Worm (Caenorhabditis elegans): Measurements from ENCODE around the gene grsp-3.
A peak's percentile ranks its signal among the peaks of the same experiment; 100 is the strongest.

The grsp-3 gene

ce11 chrIV:7121313-7122055 is 10.2 kb downstream of the grsp-3 start, which contains the start of the genes C34D4.10 and str-48:
Gene C34D4.10, minus strand, starts transcription at chrIV:7121413.
Gene str-48, plus strand, starts transcription at chrIV:7122005.
- TF ChIP-seq M03D4.4 (tag; optimal IDR thresholded peaks at IDR 0.05) (no peak), pha-4 (tag; optimal IDR thresholded peaks at IDR 0.05) (no peak), bed-3 (GFP tag; optimal IDR thresholded peaks at IDR 0.05) (no peak), ceh-43 (GFP tag; optimal IDR thresholded peaks at IDR 0.05) (no peak), lsy-2 (tag; optimal IDR thresholded peaks at IDR 0.05) (no peak), blmp-1 (tag; optimal IDR thresholded peaks at IDR 0.05) (no peak), flh-1 (GFP tag; optimal IDR thresholded peaks at IDR 0.05) (no peak), mab-5 (tag; optimal IDR thresholded peaks at IDR 0.05) (no peak), hlh-1 (tag; optimal IDR thresholded peaks at IDR 0.05) (no peak), nhr-76 (tag; optimal IDR thresholded peaks at IDR 0.05) (no peak), lin-13 (tag; optimal IDR thresholded peaks at IDR 0.05) (no peak), zip-8 (tag; optimal IDR thresholded peaks at IDR 0.05) (no peak), ceh-83 (GFP tag; optimal IDR thresholded peaks at IDR 0.05) (no peak), lin-32 (GFP tag; optimal IDR thresholded peaks at IDR 0.05) (no peak)

ce11 chrIV:7114599-7114998 is 17.1 kb downstream of the grsp-3 start, which contains the start of gene nas-8:
Gene nas-8, plus strand, starts transcription at chrIV:7114899.
- TF ChIP-seq mep-1 (tag; optimal IDR thresholded peaks at IDR 0.05) (no peak), drap-1 (GFP tag; optimal IDR thresholded peaks at IDR 0.05) (no peak), sem-2 (GFP tag; optimal IDR thresholded peaks at IDR 0.05) (no peak), tbx-8 (GFP tag; optimal IDR thresholded peaks at IDR 0.05) (no peak), sptf-1 (tag; optimal IDR thresholded peaks at IDR 0.05) (no peak), M03D4.4 (tag; optimal IDR thresholded peaks at IDR 0.05) (no peak)

- no peak for TF ChIP-seq nhr-28 (tag; optimal IDR thresholded peaks at IDR 0.05)
- no peak for TF ChIP-seq mab-5 (tag; optimal IDR thresholded peaks at IDR 0.05)
- TF ChIP-seq ces-1 (GFP tag; optimal IDR thresholded peaks at IDR 0.05): no peak
- TF ChIP-seq lsy-2 (tag; optimal IDR thresholded peaks at IDR 0.05): no peak
- TF ChIP-seq flh-1 (GFP tag; optimal IDR thresholded peaks at IDR 0.05): no peak
- TF ChIP-seq lin-32 (GFP tag; optimal IDR thresholded peaks at IDR 0.05): no peak
- no peak for TF ChIP-seq zip-8 (tag; optimal IDR thresholded peaks at IDR 0.05)
- TF ChIP-seq ceh-43 (GFP tag; optimal IDR thresholded peaks at IDR 0.05): no peak
- no peak for TF ChIP-seq bed-3 (GFP tag; optimal IDR thresholded peaks at IDR 0.05)
- TF ChIP-seq ceh-39 (tag; optimal IDR thresholded peaks at IDR 0.05): no peak
- no peak for TF ChIP-seq nhr-237 (tag; optimal IDR thresholded peaks at IDR 0.05)
- no peak for TF ChIP-seq tbx-8 (GFP tag; optimal IDR thresholded peaks at IDR 0.05)
These were observed 20.4 kb downstream of the grsp-3 start, which contains the start of the genes ZC477.7 and ssq-3 for ce11 chrIV:7111354-7111753. Gene ZC477.7, minus strand, starts transcription at chrIV:7111454. Gene ssq-3, plus strand, starts transcription at chrIV:7111604.

ce11 chrIV:7107893-7108292 is 23.8 kb downstream of the grsp-3 start, which contains the start of gene ZC477.2:
Gene ZC477.2, plus strand, starts transcription at chrIV:7108193.
- no peak for TF ChIP-seq unc-62 (GFP tag; optimal IDR thresholded peaks at IDR 0.05)
- no peak for TF ChIP-seq flh-1 (GFP tag; optimal IDR thresholded peaks at IDR 0.05)
- TF ChIP-seq hlh-1 (tag; optimal IDR thresholded peaks at IDR 0.05): no peak
- TF ChIP-seq ceh-43 (GFP tag; optimal IDR thresholded peaks at IDR 0.05): no peak
- TF ChIP-seq nhr-76 (tag; optimal IDR thresholded peaks at IDR 0.05): no peak
- TF ChIP-seq nhr-28 (tag; optimal IDR thresholded peaks at IDR 0.05): no peak
- TF ChIP-seq lsy-2 (tag; optimal IDR thresholded peaks at IDR 0.05): no peak
- TF ChIP-seq ceh-39 (tag; optimal IDR thresholded peaks at IDR 0.05): no peak
- no peak for TF ChIP-seq cnd-1 (tag; optimal IDR thresholded peaks at IDR 0.05)
- TF ChIP-seq ces-1 (GFP tag; optimal IDR thresholded peaks at IDR 0.05): no peak
- TF ChIP-seq sptf-1 (tag; optimal IDR thresholded peaks at IDR 0.05): no peak
- no peak for TF ChIP-seq pha-4 (tag; optimal IDR thresholded peaks at IDR 0.05)
- TF ChIP-seq nhr-237 (tag; optimal IDR thresholded peaks at IDR 0.05): no peak
- TF ChIP-seq blmp-1 (tag; optimal IDR thresholded peaks at IDR 0.05): no peak
- no peak for TF ChIP-seq ham-2 (GFP tag; optimal IDR thresholded peaks at IDR 0.05)
- no peak for TF ChIP-seq elt-1 (tag; optimal IDR thresholded peaks at IDR 0.05; ENCODE audit: borderline replicate concordance, insufficient read depth)
- no peak for TF ChIP-seq zip-8 (tag; optimal IDR thresholded peaks at IDR 0.05)
- TF ChIP-seq ceh-83 (GFP tag; optimal IDR thresholded peaks at IDR 0.05): no peak
- no peak for TF ChIP-seq nhr-12 (tag; optimal IDR thresholded peaks at IDR 0.05)

- TF ChIP-seq ceh-39 (tag; optimal IDR thresholded peaks at IDR 0.05) (no peak), lsy-2 (tag; optimal IDR thresholded peaks at IDR 0.05) (peak; percentile 37), mls-2 (tag; optimal IDR thresholded peaks at IDR 0.05) (no peak), unc-62 (GFP tag; optimal IDR thresholded peaks at IDR 0.05) (no peak), drap-1 (GFP tag; optimal IDR thresholded peaks at IDR 0.05) (no peak), mep-1 (tag; optimal IDR thresholded peaks at IDR 0.05) (peak; percentile 31), sptf-1 (tag; optimal IDR thresholded peaks at IDR 0.05) (no peak), lin-13 (tag; optimal IDR thresholded peaks at IDR 0.05) (peak; percentile 66), pha-4 (tag; optimal IDR thresholded peaks at IDR 0.05) (peak; percentile 66), ces-1 (GFP tag; optimal IDR thresholded peaks at IDR 0.05) (peak; percentile 46)
These were observed 28.5 kb downstream of the grsp-3 start, which contains the start of the genes rde-8 and ZC477.3 for ce11 chrIV:7103211-7103679. Gene rde-8, minus strand, starts transcription at chrIV:7103261. Gene ZC477.3, plus strand, starts transcription at chrIV:7103492.
